Worm (Caenorhabditis elegans): ENCODE measurements around the gene C45G9.5.
"Not testable (repeated sequence)": the region's sequence is repeated elsewhere in the genome, so short reads cannot be mapped to it uniquely, and the experiment has no call there.

The C45G9.5 gene

ce11 chrIII:5031375-5031836 lies 16.5 kb upstream of the C45G9.5 start:
- TF ChIP-seq sma-3 (GFP tag; optimal IDR thresholded peaks at IDR 0.05): peak; percentile 75
- peak; percentile 66 to 72 for TF ChIP-seq lsy-2 (tag; optimal IDR thresholded peaks at IDR 0.05)
- peak; percentile 47 for TF ChIP-seq gmeb-1 (tag; optimal IDR thresholded peaks at IDR 0.05)
- TF ChIP-seq snpc-4 (tag; optimal IDR thresholded peaks at IDR 0.05): peak; percentile 27
- peak; percentile 47 for TF ChIP-seq sem-4 (tag; optimal IDR thresholded peaks at IDR 0.05)
- peak; percentile 76 for TF ChIP-seq lin-13 (GFP tag; optimal IDR thresholded peaks at IDR 0.05)
- peak; percentile 70 for TF ChIP-seq Y55F3AM.14 (GFP tag; optimal IDR thresholded peaks at IDR 0.05)
- peak; percentile 28 for TF ChIP-seq ztf-4 (tag; optimal IDR thresholded peaks at IDR 0.05)
- peak; percentile 7 for TF ChIP-seq mab-5 (tag; optimal IDR thresholded peaks at IDR 0.05)
- TF ChIP-seq unc-55 (GFP tag; optimal IDR thresholded peaks at IDR 0.05): peak; percentile 45
- peak; percentile 24 for TF ChIP-seq egl-27 (tag; optimal IDR thresholded peaks at IDR 0.05)
- TF ChIP-seq nhr-129 (tag; optimal IDR thresholded peaks at IDR 0.05): peak; percentile 49
- peak; percentile 77 for TF ChIP-seq nhr-21 (tag; optimal IDR thresholded peaks at IDR 0.05)
- peak; percentile 89 for TF ChIP-seq F13H6.1 (tag; optimal IDR thresholded peaks at IDR 0.05)
- TF ChIP-seq crh-2 (tag; optimal IDR thresholded peaks at IDR 0.05): peak; percentile 77
- TF ChIP-seq nhr-25 (tag; optimal IDR thresholded peaks at IDR 0.05): peak; percentile 50
- TF ChIP-seq sma-9 (GFP tag; optimal IDR thresholded peaks at IDR 0.05): peak; percentile 50
- TF ChIP-seq sma-9 (tag; optimal IDR thresholded peaks at IDR 0.05): not testable (repeated sequence)
- peak; percentile 49 for TF ChIP-seq lin-11 (tag; optimal IDR thresholded peaks at IDR 0.05)
- TF ChIP-seq mdl-1 (tag; optimal IDR thresholded peaks at IDR 0.05): peak in 1 of 2 experiments; percentile 43
- TF ChIP-seq C34F6.9 (tag; optimal IDR thresholded peaks at IDR 0.05): peak; percentile 30
- peak; percentile 88 for TF ChIP-seq fos-1 (tag; optimal IDR thresholded peaks at IDR 0.05)

ce11 chrIII:5036158-5036557 lies 11.8 kb upstream of the C45G9.5 start, which contains the start of gene C45G9.6:
Gene C45G9.6, plus strand, starts transcription at chrIII:5036458.
- no peak for TF ChIP-seq nhr-25 (tag; optimal IDR thresholded peaks at IDR 0.05)
- no peak for TF ChIP-seq C34F6.9 (tag; optimal IDR thresholded peaks at IDR 0.05)
- no peak for TF ChIP-seq ztf-11 (tag; optimal IDR thresholded peaks at IDR 0.05)
- TF ChIP-seq Y55F3AM.14 (GFP tag; optimal IDR thresholded peaks at IDR 0.05): no peak
- TF ChIP-seq fos-1 (tag; optimal IDR thresholded peaks at IDR 0.05): no peak
- TF ChIP-seq egl-27 (tag; optimal IDR thresholded peaks at IDR 0.05): no peak
- no peak for TF ChIP-seq nhr-21 (tag; optimal IDR thresholded peaks at IDR 0.05)
- TF ChIP-seq sma-3 (GFP tag; optimal IDR thresholded peaks at IDR 0.05): no peak
- no peak for TF ChIP-seq mbf-1 (tag; optimal IDR thresholded peaks at IDR 0.05)
- TF ChIP-seq ztf-4 (tag; optimal IDR thresholded peaks at IDR 0.05): no peak
- TF ChIP-seq unc-62 (GFP tag; optimal IDR thresholded peaks at IDR 0.05): no peak
- no peak for TF ChIP-seq snpc-4 (tag; optimal IDR thresholded peaks at IDR 0.05)

ce11 chrIII:5042112-5042511 lies 5.8 kb upstream of the C45G9.5 start, which contains the start of gene nlp-43:
Gene nlp-43, plus strand, starts transcription at chrIII:5042412.
- TF ChIP-seq dmd-4 (tag; optimal IDR thresholded peaks at IDR 0.05) (no peak), mab-5 (tag; optimal IDR thresholded peaks at IDR 0.05) (no peak), lin-39 (tag; optimal IDR thresholded peaks at IDR 0.05) (no peak)

- TF ChIP-seq peb-1 (tag; optimal IDR thresholded peaks at IDR 0.05) (no peak), ztf-4 (tag; optimal IDR thresholded peaks at IDR 0.05) (no peak), lin-11 (tag; optimal IDR thresholded peaks at IDR 0.05) (no peak), gmeb-1 (tag; optimal IDR thresholded peaks at IDR 0.05) (no peak), unc-62 (GFP tag; optimal IDR thresholded peaks at IDR 0.05) (no peak), nhr-21 (tag; optimal IDR thresholded peaks at IDR 0.05) (no peak), nhr-129 (tag; optimal IDR thresholded peaks at IDR 0.05) (no peak), nhr-6 (tag; optimal IDR thresholded peaks at IDR 0.05) (no peak), alr-1 (tag; optimal IDR thresholded peaks at IDR 0.05) (no peak), nhr-77 (tag; optimal IDR thresholded peaks at IDR 0.05) (no peak), mdl-1 (tag; optimal IDR thresholded peaks at IDR 0.05) (no peak)
Observed at ce11 chrIII:5044709-5045108, 3.2 kb upstream of the C45G9.5 start, which contains the start of gene C45G9.14. Gene C45G9.14, plus strand, starts transcription at chrIII:5045009.

- TF ChIP-seq nhr-237 (tag; optimal IDR thresholded peaks at IDR 0.05): no peak
- peak; percentile 70 for TF ChIP-seq crh-2 (tag; optimal IDR thresholded peaks at IDR 0.05)
- TF ChIP-seq R02D3.7 (tag; optimal IDR thresholded peaks at IDR 0.05): no peak
- peak in 1 of 2 experiments; percentile 52 for TF ChIP-seq lsy-2 (tag; optimal IDR thresholded peaks at IDR 0.05)
- TF ChIP-seq unc-55 (GFP tag; optimal IDR thresholded peaks at IDR 0.05): peak; percentile 74
- no peak for TF ChIP-seq Y55F3AM.14 (GFP tag; optimal IDR thresholded peaks at IDR 0.05)
- no peak for TF ChIP-seq mbf-1 (tag; optimal IDR thresholded peaks at IDR 0.05)
- TF ChIP-seq sem-4 (tag; optimal IDR thresholded peaks at IDR 0.05): peak; percentile 17
- no peak for TF ChIP-seq ZK546.5 (tag; optimal IDR thresholded peaks at IDR 0.05)
- no peak for TF ChIP-seq nhr-10 (tag; optimal IDR thresholded peaks at IDR 0.05)
- TF ChIP-seq mab-5 (tag; optimal IDR thresholded peaks at IDR 0.05): no peak
- TF ChIP-seq nhr-77 (tag; optimal IDR thresholded peaks at IDR 0.05): no peak
- TF ChIP-seq snpc-4 (tag; optimal IDR thresholded peaks at IDR 0.05): peak; percentile 5
- TF ChIP-seq dmd-4 (tag; optimal IDR thresholded peaks at IDR 0.05): no peak
- peak; percentile 60 for TF ChIP-seq lin-13 (GFP tag; optimal IDR thresholded peaks at IDR 0.05)
- TF ChIP-seq aly-2 (tag; optimal IDR thresholded peaks at IDR 0.05): no peak
- peak; percentile 99 for TF ChIP-seq fos-1 (tag; optimal IDR thresholded peaks at IDR 0.05)
- TF ChIP-seq C34F6.9 (tag; optimal IDR thresholded peaks at IDR 0.05): peak; percentile 71
- peak; percentile 41 for TF ChIP-seq sma-9 (GFP tag; optimal IDR thresholded peaks at IDR 0.05)
- TF ChIP-seq sma-9 (tag; optimal IDR thresholded peaks at IDR 0.05): no peak
- no peak for TF ChIP-seq nhr-12 (tag; optimal IDR thresholded peaks at IDR 0.05)
- TF ChIP-seq elt-3 (tag; optimal IDR thresholded peaks at IDR 0.05): no peak
- no peak for TF ChIP-seq nhr-11 (tag; optimal IDR thresholded peaks at IDR 0.05)
- TF ChIP-seq mdl-1 (tag; optimal IDR thresholded peaks at IDR 0.05): no peak
- TF ChIP-seq nhr-25 (tag; optimal IDR thresholded peaks at IDR 0.05): peak; percentile 79
- TF ChIP-seq nhr-129 (tag; optimal IDR thresholded peaks at IDR 0.05): peak; percentile 28
- TF ChIP-seq unc-62 (GFP tag; optimal IDR thresholded peaks at IDR 0.05): no peak
- TF ChIP-seq gmeb-1 (tag; optimal IDR thresholded peaks at IDR 0.05): peak; percentile 3
- no peak for TF ChIP-seq unc-39 (tag; optimal IDR thresholded peaks at IDR 0.05)
- no peak for TF ChIP-seq ztf-1 (GFP tag; conservative IDR thresholded peaks at IDR 0.05)
Observed at ce11 chrIII:5047175-5047574, 742 bp upstream of the C45G9.5 start, which contains the start of gene txbp-3. Gene txbp-3, minus strand, starts transcription at chrIII:5047459.

All from whole organism, L2 larva.